Worm (Caenorhabditis elegans) whole organism, L1 larva: ENCODE measurements around the gene T28F3.11.

ENCODE experiments used
- C16A3.4 ChIP-seq: fragments of 150-350 bp; optimal IDR thresholded peaks from 2 replicates; lab custom pipeline; 2014; ENCODE audit warnings: missing biosample characterization, missing genetic modification characterization
- C34B4.2 ChIP-seq: sonication (generic microtip); optimal IDR thresholded peaks from 2 replicates; lab custom pipeline; 2017; ENCODE audit warnings: mild to moderate bottlenecking, missing genetic modification characterization, missing compliant biosample characterization
- F16B12.6 ChIP-seq: fragments of 150-350 bp; optimal IDR thresholded peaks from 2 replicates; lab custom pipeline; 2014; ENCODE audit warnings: missing biosample characterization, missing genetic modification characterization
- Y116A8C.19 ChIP-seq: sonication (generic microtip); optimal IDR thresholded peaks from 2 replicates; lab custom pipeline; 2016; ENCODE audit warnings: missing compliant biosample characterization, missing genetic modification characterization, borderline replicate concordance
- aly-2 ChIP-seq: fragments of 150-350 bp; optimal IDR thresholded peaks from 2 replicates; lab custom pipeline; 2014; ENCODE audit warnings: missing biosample characterization, missing genetic modification characterization
- ceh-88 ChIP-seq: fragments of 200-800 bp; sonication (Bioruptor generic); IDR thresholded peaks from 2 replicates; pipeline ENCODE4 v1.3.6; 2022; ENCODE audit warnings: missing genetic modification characterization, missing compliant biosample characterization
- dpl-1 ChIP-seq, 3 experiments: fragments of 150-350 bp in 2 of 3; sonication (generic microtip) in 1 of 3; optimal IDR thresholded peaks; 2 replicates each; lab custom pipeline; 2014 to 2017; ENCODE audit warnings: missing biosample characterization in 3 of 3, missing genetic modification characterization in 3 of 3, missing genetic modification reagents in 3 of 3
- efl-1 ChIP-seq, 4 experiments: fragments of 150-350 bp; optimal IDR thresholded peaks in 3 of 4; peaks in 1 of 4; 1 replicate in 1 of 4; 2 replicates in 3 of 4; lab custom pipeline; 2014; ENCODE audit warnings: missing biosample characterization in 2 of 4, missing genetic modification characterization in 2 of 4, missing genetic modification reagents in 2 of 4
- efl-3 ChIP-seq: fragments of 200-800 bp; sonication (Bioruptor generic); optimal IDR thresholded peaks from 2 replicates; lab custom pipeline; 2018; ENCODE audit warnings: mild to moderate bottlenecking, missing genetic modification characterization, missing compliant biosample characterization
- elt-2 ChIP-seq: sonication (generic microtip); optimal IDR thresholded peaks from 2 replicates; lab custom pipeline; 2016; ENCODE audit warnings: missing genetic modification characterization, mild to moderate bottlenecking, inconsistent platforms, missing compliant biosample characterization, missing genetic modification reagents
- ets-5 ChIP-seq: fragments of 200-800 bp; sonication (Bioruptor generic); IDR thresholded peaks from 2 replicates; pipeline ENCODE4 v1.3.6; 2022; ENCODE audit warnings: missing genetic modification characterization, missing compliant biosample characterization
- fkh-4 ChIP-seq: sonication (generic microtip); optimal IDR thresholded peaks from 2 replicates; lab custom pipeline; 2016; ENCODE audit warnings: missing compliant biosample characterization, missing genetic modification characterization, borderline replicate concordance
- fos-1 ChIP-seq: fragments of 150-350 bp; optimal IDR thresholded peaks from 2 replicates; lab custom pipeline; 2014; ENCODE audit warnings: missing biosample characterization, missing genetic modification characterization
- grh-1 ChIP-seq: fragments of 200-800 bp; sonication (Bioruptor generic); IDR thresholded peaks from 2 replicates; pipeline ENCODE4 v1.3.6; 2022; ENCODE audit warnings: missing genetic modification reagents, missing genetic modification characterization, missing compliant biosample characterization
- hlh-17 ChIP-seq: fragments of 200-800 bp; sonication (Bioruptor generic); optimal IDR thresholded peaks from 2 replicates; lab custom pipeline; 2018; ENCODE audit warnings: missing genetic modification characterization, mild to moderate bottlenecking, missing compliant biosample characterization, moderate library complexity, borderline replicate concordance
- hlh-4 ChIP-seq: sonication (generic microtip); optimal IDR thresholded peaks from 2 replicates; lab custom pipeline; 2016; ENCODE audit warnings: mild to moderate bottlenecking, missing genetic modification characterization, missing compliant biosample characterization
- hpl-2 ChIP-seq: fragments of 150-350 bp; optimal IDR thresholded peaks from 2 replicates; lab custom pipeline; 2014; ENCODE audit warnings: missing biosample characterization, missing genetic modification reagents, missing genetic modification characterization
- irx-1 ChIP-seq: sonication (generic microtip); optimal IDR thresholded peaks from 2 replicates; lab custom pipeline; 2016; ENCODE audit warnings: missing genetic modification characterization, missing compliant biosample characterization
- jun-1 ChIP-seq: fragments of 150-350 bp; optimal IDR thresholded peaks from 2 replicates; lab custom pipeline; 2014; ENCODE audit warnings: missing biosample characterization, missing genetic modification reagents, missing genetic modification characterization
- lin-13 ChIP-seq: fragments of 150-350 bp; optimal IDR thresholded peaks from 2 replicates; lab custom pipeline; 2014; ENCODE audit warnings: missing biosample characterization, missing genetic modification reagents, missing genetic modification characterization
- lin-14 ChIP-seq: fragments of 200-800 bp; sonication (Bioruptor generic); optimal IDR thresholded peaks from 2 replicates; lab custom pipeline; 2018; ENCODE audit warnings: mild to moderate bottlenecking, missing genetic modification characterization, moderate library complexity, missing compliant biosample characterization
- lin-35 ChIP-seq, 2 experiments: fragments of 150-350 bp; optimal IDR thresholded peaks; 2 replicates each; lab custom pipeline; 2014; ENCODE audit warnings: missing biosample characterization in 2 of 2, missing genetic modification characterization in 2 of 2, missing genetic modification reagents in 2 of 2
- lin-39 ChIP-seq: fragments of 150-350 bp; optimal IDR thresholded peaks from 2 replicates; lab custom pipeline; 2014; ENCODE audit warnings: missing biosample characterization, missing genetic modification reagents, missing genetic modification characterization
- mef-2 ChIP-seq: fragments of 150-350 bp; optimal IDR thresholded peaks from 2 replicates; lab custom pipeline; 2014; ENCODE audit warnings: missing biosample characterization, missing genetic modification characterization
- mep-1 ChIP-seq: fragments of 150-350 bp; optimal IDR thresholded peaks from 2 replicates; lab custom pipeline; 2014; ENCODE audit warnings: missing biosample characterization, missing genetic modification characterization
- nhr-12 ChIP-seq: sonication (generic microtip); optimal IDR thresholded peaks from 2 replicates; lab custom pipeline; 2017; ENCODE audit warnings: missing biosample characterization, missing genetic modification characterization
- nhr-20 ChIP-seq: sonication (generic microtip); optimal IDR thresholded peaks from 2 replicates; lab custom pipeline; 2016; ENCODE audit warnings: mild to moderate bottlenecking, missing genetic modification characterization, missing compliant biosample characterization
- nhr-237 ChIP-seq: fragments of 150-350 bp; optimal IDR thresholded peaks from 2 replicates; lab custom pipeline; 2014; ENCODE audit warnings: missing biosample characterization, missing genetic modification characterization
- nhr-76 ChIP-seq: sonication (generic microtip); optimal IDR thresholded peaks from 2 replicates; lab custom pipeline; 2017; ENCODE audit warnings: missing biosample characterization, missing genetic modification characterization
- nhr-84 ChIP-seq: sonication (generic microtip); optimal IDR thresholded peaks from 2 replicates; lab custom pipeline; 2017; ENCODE audit warnings: missing biosample characterization, missing genetic modification characterization
- nhr-85 ChIP-seq: sonication (generic microtip); peaks from one replicate; lab custom pipeline; 2016; ENCODE audit warnings: missing genetic modification characterization, inconsistent platforms, missing compliant biosample characterization
- pag-3 ChIP-seq: sonication (generic microtip); optimal IDR thresholded peaks from 2 replicates; lab custom pipeline; 2017; ENCODE audit warnings: missing genetic modification characterization, mild to moderate bottlenecking, missing compliant biosample characterization, antibody characterized with exemption, borderline replicate concordance; ENCODE audit not compliant: insufficient read depth
- pax-3 ChIP-seq: fragments of 200-800 bp; sonication (Bioruptor generic); optimal IDR thresholded peaks from 2 replicates; lab custom pipeline; 2018; ENCODE audit warnings: mild to moderate bottlenecking, missing genetic modification characterization, moderate library complexity, missing compliant biosample characterization
- snu-23 ChIP-seq: sonication (generic microtip); optimal IDR thresholded peaks from 2 replicates; lab custom pipeline; 2016; ENCODE audit warnings: missing genetic modification characterization, missing compliant biosample characterization
- unc-30 ChIP-seq: sonication (generic microtip); optimal IDR thresholded peaks from 2 replicates; lab custom pipeline; 2017; ENCODE audit warnings: missing biosample characterization, missing genetic modification characterization
- unc-98 ChIP-seq: fragments of 200-800 bp; sonication (Bioruptor generic); IDR thresholded peaks from 2 replicates; pipeline ENCODE4 v1.3.6; 2022; ENCODE audit warnings: missing genetic modification characterization, missing compliant biosample characterization
- xbp-1 ChIP-seq: sonication (generic microtip); optimal IDR thresholded peaks from 2 replicates; lab custom pipeline; 2016; ENCODE audit warnings: missing genetic modification characterization, missing compliant biosample characterization
- zip-4 ChIP-seq: fragments of 200-800 bp; sonication (Bioruptor generic); optimal IDR thresholded peaks from 2 replicates; lab custom pipeline; 2018; ENCODE audit warnings: mild to moderate bottlenecking, missing genetic modification characterization, moderate library complexity, missing compliant biosample characterization
- ztf-11 ChIP-seq, 2 experiments: sonication (generic microtip); optimal IDR thresholded peaks; 2 replicates each; lab custom pipeline; 2016 to 2017; ENCODE audit warnings: missing genetic modification characterization in 2 of 2, missing biosample characterization in 1 of 2, missing compliant biosample characterization in 1 of 2
- ztf-4 ChIP-seq: fragments of 150-350 bp; optimal IDR thresholded peaks from 2 replicates; lab custom pipeline; 2014; ENCODE audit warnings: missing biosample characterization, missing genetic modification characterization

T28F3.11 gene

ce11 chrIV:17320445-17320844, 29.0 kb upstream of the T28F3.11 start, which contains the start of gene C49C3.4:
TSS of gene C49C3.4 (plus strand) at chrIV:17320795.
- TF ChIP-seq dpl-1 (GFP tag; optimal IDR thresholded peaks at IDR 0.05; lab: Kevin White, UChicago) = no peak
- no peak for TF ChIP-seq ceh-88
- peak in 1 of 2 experiments; percentile 4 for TF ChIP-seq lin-35 (GFP tag; optimal IDR thresholded peaks at IDR 0.05; lab: Kevin White, UChicago)
- TF ChIP-seq elt-2 (tag; lab: Kevin White, UChicago) = peak; percentile 52
- TF ChIP-seq, all 84 proteins: peak for 2

ce11 chrIV:17316398-17316797, 24.9 kb upstream of the T28F3.11 start, which contains the start of gene C49C3.20:
TSS of gene C49C3.20 (minus strand) at chrIV:17316498.
- TF ChIP-seq ztf-11 (tag; optimal IDR thresholded peaks at IDR 0.05; lab: Kevin White, UChicago) (no peak), aly-2 (tag; lab: Kevin White, UChicago) (no peak), pag-3 (tag; lab: Kevin White, UChicago) (no peak), snu-23 (GFP tag; lab: Kevin White, UChicago) (no peak), elt-2 (tag; lab: Kevin White, UChicago) (no peak), irx-1 (tag; lab: Kevin White, UChicago) (no peak), lin-39 (no peak), lin-35 (GFP tag; optimal IDR thresholded peaks at IDR 0.05; lab: Kevin White, UChicago) (no peak), grh-1 (GFP tag; lab: Robert Waterston, UW) (no peak), nhr-20 (tag; lab: Kevin White, UChicago) (no peak), ztf-4 (tag; lab: Kevin White, UChicago) (no peak), efl-3 (GFP tag; lab: Kevin White, UChicago) (no peak), ets-5 (GFP tag; lab: Robert Waterston, UW) (no peak), mep-1 (tag; lab: Kevin White, UChicago) (no peak), nhr-237 (no peak), hpl-2 (no peak), nhr-12 (no peak), hlh-4 (no peak), unc-30 (tag; lab: Kevin White, UChicago) (no peak)

ce11 chrIV:17311842-17312241, 20.4 kb upstream of the T28F3.11 start, which contains the start of gene snf-9:
TSS of gene snf-9 (plus strand) at chrIV:17312142.
- TF ChIP-seq F16B12.6 (tag; lab: Kevin White, UChicago) (no peak), ceh-88 (no peak), xbp-1 (tag; lab: Kevin White, UChicago) (no peak), lin-39 (no peak), jun-1 (no peak), aly-2 (tag; lab: Kevin White, UChicago) (no peak), fos-1 (tag; lab: Kevin White, UChicago) (no peak), lin-14 (GFP tag; lab: Kevin White, UChicago) (no peak), hlh-17 (no peak), zip-4 (GFP tag; lab: Kevin White, UChicago) (no peak), fkh-4 (tag; lab: Kevin White, UChicago) (no peak), C16A3.4 (tag; lab: Kevin White, UChicago) (no peak), nhr-84 (tag; lab: Kevin White, UChicago) (no peak), mef-2 (tag; lab: Kevin White, UChicago) (no peak), Y116A8C.19 (no peak), unc-30 (tag; lab: Kevin White, UChicago) (no peak), unc-98 (GFP tag; lab: Robert Waterston, UW) (no peak), C34B4.2 (tag; lab: Kevin White, UChicago) (no peak), lin-13 (GFP tag; lab: Kevin White, UChicago) (no peak), pax-3 (tag; lab: Kevin White, UChicago) (no peak)

- TF ChIP-seq nhr-85 = no peak
- no peak for TF ChIP-seq nhr-76 (tag; lab: Kevin White, UChicago)
- TF ChIP-seq efl-1 (optimal IDR thresholded peaks at IDR 0.05; lab: Kevin White, UChicago) = no peak
- TF ChIP-seq efl-1 (GFP tag; optimal IDR thresholded peaks at IDR 0.05 in 1 of 2; lab: Kevin White, UChicago) = peak in 1 of 2 experiments; percentile 35
- TF ChIP-seq, all 84 proteins: peak for 1
These were observed 16.7 kb upstream of the T28F3.11 start, which contains the start of gene T28F3.9 for ce11 chrIV:17308211-17308610. TSS of gene T28F3.9 (plus strand) at chrIV:17308511.
